Fruit fly (Drosophila melanogaster) whole organism, prepupa: ENCODE measurements around the gene CG7789.
A peak's percentile ranks its signal among the peaks of the same experiment; 100 is the strongest.

Source experiments
- CG10669 ChIP-seq: fragments of 200-800 bp; sonication (Bioruptor generic); optimal IDR thresholded peaks from 3 replicates; lab custom pipeline; 2018; ENCODE audit warnings: missing biosample characterization, mild to moderate bottlenecking, missing genetic modification characterization, moderate library complexity
- CG11762 ChIP-seq: fragments of 200-800 bp; sonication (Bioruptor generic); optimal IDR thresholded peaks from 3 replicates; lab custom pipeline; 2016; ENCODE audit warnings: missing biosample characterization, missing genetic modification characterization; ENCODE audit not compliant: insufficient read depth
- CG11902 ChIP-seq: fragments of 200-800 bp; sonication (Bioruptor generic); optimal IDR thresholded peaks from 3 replicates; lab custom pipeline; 2016; ENCODE audit warnings: missing biosample characterization, missing genetic modification characterization
- CG15336 ChIP-seq: fragments of 200-800 bp; sonication (Bioruptor generic); IDR thresholded peaks from 2 replicates; pipeline ENCODE4 v1.3.6; 2022; ENCODE audit warnings: missing biosample characterization, missing genetic modification characterization
- CG1621 ChIP-seq: fragments of 200-800 bp; sonication (Bioruptor generic); optimal IDR thresholded peaks from 3 replicates; lab custom pipeline; 2018; ENCODE audit warnings: missing biosample characterization, mild to moderate bottlenecking, missing genetic modification characterization
- CG16779 ChIP-seq: fragments of 200-800 bp; sonication (Bioruptor generic); optimal IDR thresholded peaks from 3 replicates; lab custom pipeline; 2017; ENCODE audit warnings: missing biosample characterization, mild to moderate bottlenecking, missing genetic modification characterization
- CG31627 ChIP-seq: fragments of 200-800 bp; sonication (Bioruptor generic); optimal IDR thresholded peaks from 3 replicates; lab custom pipeline; 2016; ENCODE audit warnings: missing biosample characterization, missing genetic modification characterization
- CG32006 ChIP-seq: fragments of 200-800 bp; sonication (Bioruptor generic); optimal IDR thresholded peaks from 3 replicates; lab custom pipeline; 2017; ENCODE audit warnings: missing biosample characterization, mild to moderate bottlenecking, missing genetic modification characterization
- CG3919 ChIP-seq: fragments of 200-800 bp; sonication (Bioruptor generic); optimal IDR thresholded peaks from 3 replicates; lab custom pipeline; 2016; ENCODE audit warnings: missing biosample characterization, missing genetic modification characterization
- CG6163 ChIP-seq: fragments of 200-800 bp; sonication (Bioruptor generic); IDR thresholded peaks from 3 replicates; pipeline ENCODE4 v1.3.6; 2022; ENCODE audit warnings: missing biosample characterization, missing genetic modification characterization
- CG6276 ChIP-seq: fragments of 200-800 bp; sonication (Bioruptor generic); optimal IDR thresholded peaks from 2 replicates; lab custom pipeline; 2017; ENCODE audit warnings: missing biosample characterization, mild to moderate bottlenecking, missing genetic modification characterization
- CG6808 ChIP-seq: fragments of 200-800 bp; sonication (Bioruptor generic); optimal IDR thresholded peaks from 3 replicates; lab custom pipeline; 2017; ENCODE audit warnings: missing biosample characterization, missing genetic modification characterization, mild to moderate bottlenecking, moderate library complexity, missing genetic modification reagents
- CG6854 ChIP-seq: fragments of 200-800 bp; sonication (Bioruptor generic); optimal IDR thresholded peaks from 2 replicates; lab custom pipeline; 2017; ENCODE audit warnings: missing biosample characterization, mild to moderate bottlenecking, missing genetic modification characterization
- CG8119 ChIP-seq: fragments of 200-800 bp; sonication (Bioruptor generic); IDR thresholded peaks from 3 replicates; pipeline ENCODE4 v1.3.6; 2022; ENCODE audit warnings: missing biosample characterization, missing genetic modification characterization
- CG8319 ChIP-seq: fragments of 200-800 bp; sonication (Bioruptor generic); optimal IDR thresholded peaks from 3 replicates; lab custom pipeline; 2016; ENCODE audit warnings: missing biosample characterization, missing genetic modification characterization
- CG8632 ChIP-seq: fragments of 200-800 bp; sonication (Bioruptor generic); optimal IDR thresholded peaks from 3 replicates; lab custom pipeline; 2016; ENCODE audit warnings: missing biosample characterization, missing genetic modification characterization
- CG9139 ChIP-seq: fragments of 200-800 bp; sonication (Bioruptor generic); optimal IDR thresholded peaks from 3 replicates; lab custom pipeline; 2017; ENCODE audit warnings: missing biosample characterization, mild to moderate bottlenecking, missing genetic modification characterization
- Eip75B ChIP-seq: fragments of 200-800 bp; sonication (Bioruptor generic); optimal IDR thresholded peaks from 3 replicates; lab custom pipeline; 2016; ENCODE audit warnings: missing biosample characterization, missing genetic modification characterization
- Eip78C ChIP-seq: fragments of 200-800 bp; sonication (Bioruptor generic); peaks from one replicate; lab custom pipeline; 2016; ENCODE audit warnings: missing biosample characterization, missing genetic modification characterization
- Eip93F ChIP-seq: fragments of 200-800 bp; sonication (Bioruptor generic); optimal IDR thresholded peaks from 2 replicates; lab custom pipeline; 2016; ENCODE audit warnings: missing biosample characterization, mild to moderate bottlenecking, missing genetic modification characterization
- Ets21C ChIP-seq: fragments of 200-800 bp; sonication (Bioruptor generic); optimal IDR thresholded peaks from 3 replicates; lab custom pipeline; 2016; ENCODE audit warnings: missing biosample characterization, missing genetic modification characterization
- Ets96B ChIP-seq: fragments of 200-800 bp; optimal IDR thresholded peaks from 2 replicates; lab custom pipeline; 2019; ENCODE audit warnings: missing biosample characterization, mild to moderate bottlenecking, missing genetic modification characterization, moderate library complexity
- Lpt ChIP-seq: fragments of 200-800 bp; sonication (Bioruptor generic); optimal IDR thresholded peaks from 3 replicates; lab custom pipeline; 2016; ENCODE audit warnings: missing biosample characterization, missing genetic modification characterization
- Met ChIP-seq: fragments of 200-800 bp; sonication (Bioruptor generic); optimal IDR thresholded peaks from 3 replicates; lab custom pipeline; 2016; ENCODE audit warnings: missing biosample characterization, missing genetic modification characterization
- Sox102F ChIP-seq: fragments of 200-800 bp; sonication (Bioruptor generic); optimal IDR thresholded peaks from 2 replicates; lab custom pipeline; 2016; ENCODE audit warnings: missing biosample characterization, mild to moderate bottlenecking, missing genetic modification characterization
- Sox14 ChIP-seq: fragments of 200-800 bp; sonication (Bioruptor generic); optimal IDR thresholded peaks from 3 replicates; lab custom pipeline; 2016; ENCODE audit warnings: missing biosample characterization, missing genetic modification characterization
- achi ChIP-seq: fragments of 200-800 bp; sonication (Bioruptor generic); optimal IDR thresholded peaks from 3 replicates; lab custom pipeline; 2016; ENCODE audit warnings: missing biosample characterization, missing genetic modification characterization
- acj6 ChIP-seq: fragments of 200-800 bp; sonication (Bioruptor generic); optimal IDR thresholded peaks from 3 replicates; lab custom pipeline; 2016; ENCODE audit warnings: missing biosample characterization, missing genetic modification characterization
- cyc ChIP-seq: fragments of 200-800 bp; sonication (Bioruptor generic); optimal IDR thresholded peaks from 3 replicates; lab custom pipeline; 2016; ENCODE audit warnings: missing biosample characterization, missing genetic modification characterization
- dac ChIP-seq: fragments of 200-800 bp; sonication (Bioruptor generic); optimal IDR thresholded peaks from 2 replicates; lab custom pipeline; 2017; ENCODE audit warnings: missing biosample characterization, mild to moderate bottlenecking, missing genetic modification characterization
- dsx ChIP-seq: fragments of 200-800 bp; optimal IDR thresholded peaks from 3 replicates; lab custom pipeline; 2019; ENCODE audit warnings: missing biosample characterization, mild to moderate bottlenecking, missing genetic modification characterization, moderate library complexity; ENCODE audit not compliant: poor library complexity, severe bottlenecking
- eg ChIP-seq: fragments of 200-800 bp; sonication (Bioruptor generic); IDR thresholded peaks from 3 replicates; pipeline ENCODE4 v1.3.6; 2022; ENCODE audit warnings: missing biosample characterization, missing genetic modification characterization
- esn ChIP-seq: fragments of 200-800 bp; sonication (Bioruptor generic); optimal IDR thresholded peaks from 2 replicates; lab custom pipeline; 2016; ENCODE audit warnings: missing biosample characterization, mild to moderate bottlenecking, missing genetic modification characterization, moderate library complexity
- fkh ChIP-seq: fragments of 200-800 bp; sonication (Bioruptor generic); optimal IDR thresholded peaks from 3 replicates; lab custom pipeline; 2017; ENCODE audit warnings: missing biosample characterization, mild to moderate bottlenecking, missing genetic modification characterization, moderate library complexity
- lz ChIP-seq: fragments of 200-800 bp; sonication (Bioruptor generic); optimal IDR thresholded peaks from 3 replicates; lab custom pipeline; 2016; ENCODE audit warnings: missing biosample characterization, missing genetic modification characterization
- net ChIP-seq: fragments of 200-800 bp; sonication (Bioruptor generic); optimal IDR thresholded peaks from 3 replicates; lab custom pipeline; 2016; ENCODE audit warnings: missing biosample characterization, missing genetic modification characterization
- ss ChIP-seq, 2 experiments: fragments of 200-800 bp; sonication (Bioruptor generic); optimal IDR thresholded peaks; 2 replicates in 1 of 2; 3 replicates in 1 of 2; lab custom pipeline; 2017 to 2018; ENCODE audit warnings: mild to moderate bottlenecking in 2 of 2, missing biosample characterization in 2 of 2, missing genetic modification characterization in 2 of 2, moderate library complexity in 1 of 2
- svp ChIP-seq: fragments of 200-800 bp; sonication (Bioruptor generic); peaks from one replicate; lab custom pipeline; 2016; ENCODE audit warnings: missing biosample characterization, missing genetic modification characterization
- topi ChIP-seq: fragments of 200-800 bp; sonication (Bioruptor generic); optimal IDR thresholded peaks from 3 replicates; lab custom pipeline; 2016; ENCODE audit warnings: missing biosample characterization, missing genetic modification characterization
- vri ChIP-seq: fragments of 200-800 bp; sonication (Bioruptor generic); optimal IDR thresholded peaks from 3 replicates; lab custom pipeline; 2016; ENCODE audit warnings: missing biosample characterization, mild to moderate bottlenecking, missing genetic modification characterization

CG7789 gene

DNA sequence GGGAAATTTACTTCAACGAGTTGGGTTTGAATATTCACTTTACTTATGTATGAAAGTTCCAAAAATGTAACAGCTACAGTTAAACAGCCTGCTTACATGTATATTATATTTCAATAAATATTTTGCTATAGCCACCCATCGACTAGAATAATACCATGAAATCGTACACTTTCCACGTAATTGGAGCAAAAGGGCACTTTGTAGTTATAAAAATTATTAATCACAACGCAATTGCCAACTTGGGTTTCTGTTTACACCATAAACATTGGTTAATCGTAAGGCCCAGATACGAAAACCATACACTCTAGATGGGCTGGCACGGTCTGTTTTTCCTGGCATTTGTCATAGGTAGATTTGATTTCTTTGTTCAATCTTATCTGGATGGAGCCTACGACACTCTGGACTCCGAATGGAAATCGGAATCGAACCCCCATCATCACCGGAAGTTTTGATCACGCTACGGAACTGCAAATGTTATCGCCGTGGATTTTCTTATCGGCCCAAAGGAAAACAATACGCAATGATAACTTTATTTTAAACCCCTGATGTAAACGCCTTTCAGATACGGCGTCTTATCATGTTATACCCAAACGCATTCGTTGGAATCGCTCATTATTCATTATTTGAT, 22.5 kb upstream of the CG7789 start, which contains the start of gene fig:
TSS of gene fig (minus strand) at position 51 of the 628 bp plus-strand sequence.
- TF ChIP-seq lz (GFP tag; lab: Kevin White, UChicago) = no peak
- peak; percentile 82 for TF ChIP-seq Eip93F (GFP tag; lab: Kevin White, UChicago)
- peak; percentile 6 for TF ChIP-seq Eip78C (GFP tag; lab: Kevin White, UChicago)
- TF ChIP-seq Sox14 (GFP tag; lab: Kevin White, UChicago) = peak; percentile 13
- peak; percentile 39 for TF ChIP-seq fkh
- TF ChIP-seq cyc (GFP tag; lab: Kevin White, UChicago) = no peak
- TF ChIP-seq vri (GFP tag; lab: Kevin White, UChicago) = peak; percentile 82
- TF ChIP-seq ss (GFP tag; optimal IDR thresholded peaks at IDR 0.05; lab: Kevin White, UChicago) = peak in 1 of 2 experiments; percentile 19

DNA sequence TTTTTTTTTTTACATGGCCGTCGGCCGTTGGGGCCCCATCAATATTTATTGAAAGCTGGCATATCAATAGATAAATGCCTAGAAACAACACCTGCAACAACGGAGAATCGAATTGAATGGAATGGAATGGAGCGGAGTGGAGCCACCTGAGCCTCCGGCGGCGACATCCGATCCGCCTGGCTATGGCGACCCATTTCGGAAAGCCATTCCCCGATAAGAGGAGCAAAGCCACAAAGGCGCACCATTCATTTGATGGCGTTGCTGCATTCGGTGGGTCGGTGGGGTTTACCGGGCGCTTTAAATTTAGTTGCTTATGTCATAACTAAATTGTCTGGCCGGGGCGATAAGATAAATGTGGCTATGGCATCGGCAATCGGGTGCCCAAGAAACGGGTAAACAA, 21.1 kb upstream of the CG7789 start:
- TF ChIP-seq CG8632 (GFP tag; lab: Kevin White, UChicago) (no peak), CG32006 (GFP tag; lab: Kevin White, UChicago) (peak; percentile 0), vri (GFP tag; lab: Kevin White, UChicago) (peak; percentile 88), dac (GFP tag; lab: Kevin White, UChicago) (no peak)

DNA sequence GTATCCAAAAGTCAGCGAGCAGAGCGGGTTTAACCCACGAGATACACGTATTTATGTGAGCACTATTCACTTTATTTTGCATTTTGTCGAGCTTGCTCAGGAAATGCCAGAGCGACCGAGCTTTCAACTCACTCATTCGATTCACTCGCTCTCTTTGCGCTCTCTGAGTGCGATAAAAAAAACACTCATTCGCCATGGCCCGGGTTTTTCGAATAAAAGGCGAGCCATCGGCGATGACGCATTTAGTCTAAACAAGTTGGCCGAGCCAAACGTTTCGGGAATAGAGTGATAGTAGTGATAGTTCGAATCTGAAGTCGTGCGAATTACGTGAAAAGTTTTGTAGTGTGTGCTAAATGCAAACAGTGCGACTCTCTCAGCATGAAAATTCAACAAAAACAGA, 20.6 kb upstream of the CG7789 start:
- TF ChIP-seq Eip78C (GFP tag; lab: Kevin White, UChicago) = peak; percentile 83
- TF ChIP-seq Met (GFP tag; lab: Kevin White, UChicago) = peak; percentile 0
- TF ChIP-seq CG1621 (tag; lab: Kevin White, UChicago) = no peak
- no peak for TF ChIP-seq Sox14 (GFP tag; lab: Kevin White, UChicago)
- TF ChIP-seq CG6276 (GFP tag; lab: Kevin White, UChicago) = peak; percentile 12
- peak; percentile 45 for TF ChIP-seq CG16779 (tag; lab: Kevin White, UChicago)
- TF ChIP-seq CG10669 (GFP tag; lab: Kevin White, UChicago) = peak; percentile 14
- TF ChIP-seq CG8319 = no peak
- peak; percentile 6 for TF ChIP-seq Sox102F (GFP tag; lab: Kevin White, UChicago)
- TF ChIP-seq Lpt (GFP tag; lab: Kevin White, UChicago) = peak; percentile 25
- no peak for TF ChIP-seq achi (GFP tag; lab: Kevin White, UChicago)
- peak; percentile 63 for TF ChIP-seq CG9139 (GFP tag; lab: Kevin White, UChicago)
- peak; percentile 2 for TF ChIP-seq Ets96B (tag; lab: Kevin White, UChicago)
- TF ChIP-seq topi = peak; percentile 26
- peak; percentile 28 for TF ChIP-seq Eip75B
- TF ChIP-seq Ets21C (GFP tag; lab: Kevin White, UChicago) = no peak
- peak; percentile 47; the same call in 1 of the 2 replicates for TF ChIP-seq CG15336 (GFP tag; lab: Robert Waterston, UW)
- TF ChIP-seq CG31627 (GFP tag; lab: Kevin White, UChicago) = no peak
- no peak for TF ChIP-seq CG11902 (GFP tag; lab: Kevin White, UChicago)
- TF ChIP-seq CG6854 (GFP tag; lab: Kevin White, UChicago) = peak; percentile 79
- peak; percentile 44; the same call in 1 of the 3 replicates for TF ChIP-seq eg
- peak; percentile 48 for TF ChIP-seq net (GFP tag; lab: Kevin White, UChicago)
- TF ChIP-seq CG3919 (GFP tag; lab: Kevin White, UChicago) = peak; percentile 25
- peak; percentile 54 for TF ChIP-seq dsx (GFP tag; lab: Kevin White, UChicago)
- peak; percentile 46; the same call in 1 of the 3 replicates for TF ChIP-seq CG8119 (GFP tag; lab: Robert Waterston, UW)
- peak; percentile 65; the same call in 2 of the 3 replicates for TF ChIP-seq CG6163 (GFP tag; lab: Robert Waterston, UW)
- peak; percentile 34 for TF ChIP-seq esn (GFP tag; lab: Kevin White, UChicago)
- no peak for TF ChIP-seq cyc (GFP tag; lab: Kevin White, UChicago)
- TF ChIP-seq ss (GFP tag; optimal IDR thresholded peaks at IDR 0.05; lab: Kevin White, UChicago) = peak; percentile 51 to 68
- TF ChIP-seq Eip93F (GFP tag; lab: Kevin White, UChicago) = peak; percentile 60
- TF ChIP-seq vri (GFP tag; lab: Kevin White, UChicago) = peak; percentile 47
- TF ChIP-seq acj6 (GFP tag; lab: Kevin White, UChicago) = no peak
- TF ChIP-seq CG11762 (GFP tag; lab: Kevin White, UChicago) = no peak
- peak; percentile 45 for TF ChIP-seq CG6808 (GFP tag; lab: Kevin White, UChicago)
- peak; percentile 69 for TF ChIP-seq svp (GFP tag; lab: Kevin White, UChicago)
- peak; percentile 82 for TF ChIP-seq fkh
